Fruit fly (Drosophila melanogaster): Measurements from ENCODE around the gene Atg6.
A peak's percentile ranks its signal among the peaks of the same experiment; 100 is the strongest.

The Atg6 gene

dm6 chr3R:24058041-24058440, 7.5 kb upstream of the Atg6 start, which contains the start of gene SMC1:
Gene SMC1 (plus strand): TSS chr3R:24058287.
- TF ChIP-seq lola (GFP tag; optimal IDR thresholded peaks at IDR 0.05) (no peak), usp (GFP tag; optimal IDR thresholded peaks at IDR 0.05) (no peak), rgr (GFP tag; optimal IDR thresholded peaks at IDR 0.05) (no peak), CG9705 (GFP tag; optimal IDR thresholded peaks at IDR 0.05) (peak; percentile 49), dsf (GFP tag; optimal IDR thresholded peaks at IDR 0.05; ENCODE audit: borderline replicate concordance) (no peak), sage (GFP tag; optimal IDR thresholded peaks at IDR 0.05) (no peak), ey (GFP tag; optimal IDR thresholded peaks at IDR 0.05) (peak; percentile 14), woc (GFP tag; optimal IDR thresholded peaks at IDR 0.05) (peak; percentile 36), jim (GFP tag; optimal IDR thresholded peaks at IDR 0.05) (peak; percentile 62), fru (GFP tag; optimal IDR thresholded peaks at IDR 0.05) (no peak), Mio (GFP tag; optimal IDR thresholded peaks at IDR 0.05) (no peak), Hr83 (GFP tag; optimal IDR thresholded peaks at IDR 0.05; ENCODE audit: poor library complexity, severe bottlenecking) (peak; percentile 96), CG32264 (GFP tag; optimal IDR thresholded peaks at IDR 0.05) (no peak), Hr78 (GFP tag; optimal IDR thresholded peaks at IDR 0.05) (no peak), psq (GFP tag; optimal IDR thresholded peaks at IDR 0.05) (no peak), foxo (GFP tag; optimal IDR thresholded peaks at IDR 0.05) (no peak), Abd-B (GFP tag; optimal IDR thresholded peaks at IDR 0.05) (no peak), Dif (GFP tag; optimal IDR thresholded peaks at IDR 0.05; ENCODE audit: partially characterized antibody) (no peak), pan (optimal IDR thresholded peaks at IDR 0.05) (no peak), N (GFP tag; optimal IDR thresholded peaks at IDR 0.05) (no peak), HLH106 (tag; optimal IDR thresholded peaks at IDR 0.05) (peak; percentile 47), Jra (GFP tag; optimal IDR thresholded peaks at IDR 0.05) (peak; percentile 63), Rel (GFP tag; optimal IDR thresholded peaks at IDR 0.05) (no peak), Rel (tag; optimal IDR thresholded peaks at IDR 0.05) (no peak), dmrt93B (GFP tag; optimal IDR thresholded peaks at IDR 0.05) (no peak), brk (GFP tag; optimal IDR thresholded peaks at IDR 0.05) (no peak), Myc (optimal IDR thresholded peaks at IDR 0.05) (no peak), br (GFP tag; optimal IDR thresholded peaks at IDR 0.05) (no peak), Sp1 (GFP tag; optimal IDR thresholded peaks at IDR 0.05) (no peak), Dfd (GFP tag; optimal IDR thresholded peaks at IDR 0.05) (no peak), Vsx2 (GFP tag; optimal IDR thresholded peaks at IDR 0.05; ENCODE audit: partially characterized antibody) (no peak), sv (GFP tag; optimal IDR thresholded peaks at IDR 0.05) (peak; percentile 0), Hnf4 (GFP tag; optimal IDR thresholded peaks at IDR 0.05) (no peak), CrebA (GFP tag; optimal IDR thresholded peaks at IDR 0.05; ENCODE audit: borderline replicate concordance) (no peak), h (GFP tag; optimal IDR thresholded peaks at IDR 0.05) (no peak), dl (GFP tag; optimal IDR thresholded peaks at IDR 0.05; ENCODE audit: insufficient read depth in 1 of 2, partially characterized antibody in 2 of 2) (no peak), tai (GFP tag; optimal IDR thresholded peaks at IDR 0.05) (no peak), OdsH (GFP tag; optimal IDR thresholded peaks at IDR 0.05) (peak; percentile 35), GATAd (GFP tag; optimal IDR thresholded peaks at IDR 0.05) (no peak)

- TF ChIP-seq rgr (GFP tag; optimal IDR thresholded peaks at IDR 0.05) (no peak), ey (GFP tag; optimal IDR thresholded peaks at IDR 0.05) (no peak), Abd-B (GFP tag; optimal IDR thresholded peaks at IDR 0.05) (no peak), pan (optimal IDR thresholded peaks at IDR 0.05) (no peak), Hr83 (GFP tag; optimal IDR thresholded peaks at IDR 0.05; ENCODE audit: poor library complexity, severe bottlenecking) (no peak), Hr78 (GFP tag; optimal IDR thresholded peaks at IDR 0.05) (no peak), Jra (GFP tag; optimal IDR thresholded peaks at IDR 0.05) (no peak), CG9705 (GFP tag; optimal IDR thresholded peaks at IDR 0.05) (no peak), GATAd (GFP tag; optimal IDR thresholded peaks at IDR 0.05) (no peak), Mio (GFP tag; optimal IDR thresholded peaks at IDR 0.05) (no peak), Rel (GFP tag; optimal IDR thresholded peaks at IDR 0.05) (no peak), Rel (tag; optimal IDR thresholded peaks at IDR 0.05) (peak; percentile 60), Myc (optimal IDR thresholded peaks at IDR 0.05) (peak; percentile 17), Sp1 (GFP tag; optimal IDR thresholded peaks at IDR 0.05) (peak; percentile 24)
Measured at dm6 chr3R:24057188-24057587, 6.6 kb upstream of the Atg6 start, which contains the start of gene Hsp68. Gene Hsp68 (minus strand): TSS chr3R:24057310.
